Fruit fly (Drosophila melanogaster) whole organism, embryonic: ENCODE data around the gene Lrch.

ENCODE experiments used
- Awh ChIP-seq: fragments of 200-800 bp; sonication (Bioruptor generic); IDR thresholded peaks from 2 replicates; pipeline ENCODE4, ENCODE4 v1.3.6; 2022; ENCODE audit warnings: missing biosample characterization, missing genetic modification characterization
- B-H2 ChIP-seq: fragments of 200-800 bp; sonication (Bioruptor generic); optimal IDR thresholded peaks from 2 replicates; lab custom pipeline; 2018; ENCODE audit warnings: missing biosample characterization, mild to moderate bottlenecking, missing genetic modification characterization
- CG12155 ChIP-seq: fragments of 200-800 bp; sonication (Bioruptor generic); optimal IDR thresholded peaks from 3 replicates; lab custom pipeline; 2016; ENCODE audit warnings: missing biosample characterization, missing genetic modification characterization
- CG14965 ChIP-seq: fragments of 200-800 bp; sonication (Bioruptor generic); optimal IDR thresholded peaks from 2 replicates; lab custom pipeline; 2016; ENCODE audit warnings: missing biosample characterization, missing genetic modification characterization, borderline replicate concordance
- CG15073 ChIP-seq: fragments of 200-800 bp; sonication (Bioruptor generic); optimal IDR thresholded peaks from 2 replicates; lab custom pipeline; 2016; ENCODE audit warnings: missing biosample characterization, missing genetic modification characterization
- CG16813 ChIP-seq: fragments of 200-800 bp; sonication (Bioruptor generic); IDR thresholded peaks from 3 replicates; pipeline ENCODE4 v1.3.6; 2022; ENCODE audit warnings: missing biosample characterization, missing genetic modification characterization; ENCODE audit not compliant: partially characterized antibody
- CG17568 ChIP-seq: fragments of 200-800 bp; sonication (Bioruptor generic); optimal IDR thresholded peaks from 2 replicates; lab custom pipeline; 2018; ENCODE audit warnings: missing biosample characterization, mild to moderate bottlenecking, missing genetic modification characterization, moderate library complexity
- CG18476 ChIP-seq: fragments of 200-800 bp; sonication (Bioruptor generic); optimal IDR thresholded peaks from 2 replicates; lab custom pipeline; 2016; ENCODE audit warnings: missing biosample characterization, mild to moderate bottlenecking, missing genetic modification characterization
- CG2116 ChIP-seq: fragments of 200-800 bp; sonication (Bioruptor generic); optimal IDR thresholded peaks from 3 replicates; lab custom pipeline; 2018; ENCODE audit warnings: missing biosample characterization, mild to moderate bottlenecking, missing genetic modification characterization
- CG2202 ChIP-seq: fragments of 200-800 bp; sonication (Bioruptor generic); optimal IDR thresholded peaks from 2 replicates; lab custom pipeline; 2018; ENCODE audit warnings: missing biosample characterization, mild to moderate bottlenecking, missing genetic modification characterization
- CG2712 ChIP-seq: fragments of 200-800 bp; optimal IDR thresholded peaks from 3 replicates; lab custom pipeline; 2019; ENCODE audit warnings: missing biosample characterization, mild to moderate bottlenecking, missing genetic modification characterization, moderate library complexity
- CG3407 ChIP-seq: fragments of 200-800 bp; sonication (Bioruptor generic); optimal IDR thresholded peaks from 2 replicates; lab custom pipeline; 2018; ENCODE audit warnings: missing biosample characterization, mild to moderate bottlenecking, missing genetic modification characterization
- CG3838 ChIP-seq: fragments of 200-800 bp; sonication (Bioruptor generic); optimal IDR thresholded peaks from 3 replicates; lab custom pipeline; 2016; ENCODE audit warnings: missing biosample characterization, missing genetic modification characterization
- CG4360 ChIP-seq: fragments of 200-800 bp; sonication (Bioruptor generic); IDR thresholded peaks from 2 replicates; pipeline ENCODE4 v1.3.6; 2022; ENCODE audit warnings: missing biosample characterization, missing genetic modification characterization
- CG4820 ChIP-seq: fragments of 200-800 bp; sonication (Bioruptor generic); optimal IDR thresholded peaks from 3 replicates; lab custom pipeline; 2016; ENCODE audit warnings: missing biosample characterization, missing genetic modification characterization
- CG4854 ChIP-seq: fragments of 200-800 bp; sonication (Bioruptor generic); optimal IDR thresholded peaks from 2 replicates; lab custom pipeline; 2016; ENCODE audit warnings: missing biosample characterization, missing genetic modification characterization, inconsistent platforms
- CG6175 ChIP-seq: fragments of 200-800 bp; sonication (Bioruptor generic); IDR thresholded peaks from 3 replicates; pipeline ENCODE4 v1.3.6; 2022; ENCODE audit warnings: missing biosample characterization, missing genetic modification characterization
- CG7372 ChIP-seq: fragments of 200-800 bp; sonication (Bioruptor generic); IDR thresholded peaks from 2 replicates; pipeline ENCODE4 v1.3.6; 2022; ENCODE audit warnings: missing biosample characterization, missing genetic modification characterization
- CG7556 ChIP-seq: fragments of 200-800 bp; sonication (Bioruptor generic); optimal IDR thresholded peaks from 2 replicates; lab custom pipeline; 2017; ENCODE audit warnings: missing biosample characterization, mild to moderate bottlenecking, missing genetic modification characterization
- CG7839 ChIP-seq: fragments of 200-800 bp; sonication (Bioruptor generic); optimal IDR thresholded peaks from 3 replicates; lab custom pipeline; 2018; ENCODE audit warnings: missing biosample characterization, mild to moderate bottlenecking, missing genetic modification characterization, moderate library complexity
- CG9215 ChIP-seq: fragments of 200-800 bp; sonication (Bioruptor generic); IDR thresholded peaks from 2 replicates; pipeline ENCODE4 v1.3.6; 2022; ENCODE audit warnings: missing biosample characterization, missing genetic modification characterization
- CG9727 ChIP-seq: fragments of 200-800 bp; sonication (Bioruptor generic); optimal IDR thresholded peaks from 3 replicates; lab custom pipeline; 2017; ENCODE audit warnings: missing biosample characterization, mild to moderate bottlenecking, missing genetic modification characterization
- CG9817 ChIP-seq: fragments of 200-800 bp; sonication (Bioruptor generic); optimal IDR thresholded peaks from 2 replicates; lab custom pipeline; 2018; ENCODE audit warnings: missing biosample characterization, mild to moderate bottlenecking, missing genetic modification characterization, moderate library complexity
- Doc3 ChIP-seq: fragments of 200-800 bp; sonication (Bioruptor generic); IDR thresholded peaks from 3 replicates; pipeline ENCODE4 v1.3.6; 2022; ENCODE audit warnings: missing biosample characterization, missing genetic modification characterization; ENCODE audit not compliant: partially characterized antibody
- Dref ChIP-seq: fragments of 200-800 bp; sonication (Bioruptor generic); IDR thresholded peaks from 2 replicates; pipeline ENCODE4 v1.3.6; 2022; ENCODE audit warnings: missing biosample characterization, missing genetic modification characterization
- Meics ChIP-seq: fragments of 200-800 bp; sonication (Bioruptor generic); optimal IDR thresholded peaks from 2 replicates; lab custom pipeline; 2017; ENCODE audit warnings: missing biosample characterization, mild to moderate bottlenecking, missing genetic modification characterization
- Six4 ChIP-seq: fragments of 200-800 bp; sonication (Bioruptor generic); optimal IDR thresholded peaks from 2 replicates; lab custom pipeline; 2016; ENCODE audit warnings: missing biosample characterization, missing genetic modification characterization
- Sox100B ChIP-seq: fragments of 200-800 bp; sonication (Bioruptor generic); optimal IDR thresholded peaks from 3 replicates; lab custom pipeline; 2018; ENCODE audit warnings: missing biosample characterization, mild to moderate bottlenecking, missing genetic modification characterization
- Tbp ChIP-seq: fragments of >200 bp; optimal IDR thresholded peaks from 2 replicates; lab custom pipeline; 2018; ENCODE audit warnings: missing biosample characterization, missing genetic modification characterization
- YL-1 ChIP-seq: fragments of 200-800 bp; sonication (Bioruptor generic); optimal IDR thresholded peaks from 3 replicates; lab custom pipeline; 2017; ENCODE audit warnings: missing biosample characterization, mild to moderate bottlenecking, missing genetic modification characterization
- aop ChIP-seq: fragments of 200-800 bp; sonication (Bioruptor generic); IDR thresholded peaks from 2 replicates; pipeline ENCODE4 v1.3.6; 2022; ENCODE audit warnings: missing biosample characterization, missing genetic modification characterization
- ash1 ChIP-seq: fragments of 200-800 bp; sonication (Bioruptor generic); optimal IDR thresholded peaks from 2 replicates; lab custom pipeline; 2018; ENCODE audit warnings: missing biosample characterization, mild to moderate bottlenecking, missing genetic modification characterization
- corto ChIP-seq: fragments of 200-800 bp; sonication (Bioruptor generic); optimal IDR thresholded peaks from 2 replicates; lab custom pipeline; 2016; ENCODE audit warnings: missing biosample characterization, mild to moderate bottlenecking, missing genetic modification characterization, moderate library complexity
- fd102C ChIP-seq: fragments of 200-800 bp; sonication (Bioruptor generic); optimal IDR thresholded peaks from 2 replicates; lab custom pipeline; 2018; ENCODE audit warnings: missing biosample characterization, mild to moderate bottlenecking, missing genetic modification characterization, moderate library complexity
- fd3F ChIP-seq: fragments of 200-800 bp; sonication (Bioruptor generic); optimal IDR thresholded peaks from 2 replicates; lab custom pipeline; 2018; ENCODE audit warnings: missing biosample characterization, mild to moderate bottlenecking, missing genetic modification characterization, moderate library complexity
- gce ChIP-seq: fragments of 200-800 bp; sonication (Bioruptor generic); IDR thresholded peaks from 3 replicates; pipeline ENCODE4 v1.3.6; 2022; ENCODE audit warnings: missing biosample characterization, missing genetic modification characterization
- h ChIP-seq: fragments of >200 bp; optimal IDR thresholded peaks from 2 replicates; lab custom pipeline; 2017
- jing ChIP-seq: fragments of 200-800 bp; sonication (Bioruptor generic); optimal IDR thresholded peaks from 2 replicates; lab custom pipeline; 2018; ENCODE audit warnings: missing biosample characterization, mild to moderate bottlenecking, missing genetic modification characterization
- kay ChIP-seq: fragments of 200-800 bp; sonication (Bioruptor generic); optimal IDR thresholded peaks from 2 replicates; lab custom pipeline; 2016; ENCODE audit warnings: missing biosample characterization, missing genetic modification characterization
- kni ChIP-seq: fragments of 200-800 bp; sonication (Bioruptor generic); optimal IDR thresholded peaks from 3 replicates; lab custom pipeline; 2017; ENCODE audit warnings: mild to moderate bottlenecking, missing biosample characterization, missing genetic modification reagents, missing genetic modification characterization
- knrl ChIP-seq: fragments of 200-800 bp; sonication (Bioruptor generic); IDR thresholded peaks from 3 replicates; pipeline ENCODE4 v1.3.6; 2022; ENCODE audit warnings: missing biosample characterization, missing genetic modification characterization; ENCODE audit not compliant: partially characterized antibody
- mld ChIP-seq: fragments of 200-800 bp; sonication (Bioruptor generic); IDR thresholded peaks from 3 replicates; pipeline ENCODE4 v1.3.6; 2022; ENCODE audit warnings: missing biosample characterization, missing genetic modification characterization; ENCODE audit not compliant: partially characterized antibody
- nerfin-1 ChIP-seq: fragments of 200-800 bp; sonication (Bioruptor generic); optimal IDR thresholded peaks from 3 replicates; lab custom pipeline; 2019; ENCODE audit warnings: missing biosample characterization, mild to moderate bottlenecking, missing genetic modification characterization, moderate library complexity
- pnt ChIP-seq: fragments of 200-800 bp; sonication (Bioruptor generic); optimal IDR thresholded peaks from 3 replicates; lab custom pipeline; 2016; ENCODE audit warnings: missing biosample characterization, missing genetic modification characterization
- psq ChIP-seq: fragments of 200-800 bp; sonication (Bioruptor generic); optimal IDR thresholded peaks from 2 replicates; lab custom pipeline; 2017; ENCODE audit warnings: missing biosample characterization, missing genetic modification characterization
- sc ChIP-seq, 3 experiments: fragments of >200 bp in 2 of 3; fragments of 200-800 bp in 1 of 3; sonication (Bioruptor generic) in 1 of 3; optimal IDR thresholded peaks; 2 replicates in 2 of 3; 3 replicates in 1 of 3; lab custom pipeline; 2017; ENCODE audit warnings: mild to moderate bottlenecking in 1 of 3, missing biosample characterization in 1 of 3, missing genetic modification characterization in 1 of 3, missing genetic modification reagents in 1 of 3
- sens ChIP-seq: fragments of 200-800 bp; sonication (Bioruptor generic); peaks from one replicate; lab custom pipeline; 2016; ENCODE audit warnings: missing biosample characterization, missing genetic modification characterization
- shn ChIP-seq: fragments of 200-800 bp; sonication (Bioruptor generic); optimal IDR thresholded peaks from 3 replicates; lab custom pipeline; 2016; ENCODE audit warnings: missing biosample characterization, missing genetic modification characterization
- wdn ChIP-seq: fragments of 200-800 bp; sonication (Bioruptor generic); IDR thresholded peaks from 2 replicates; pipeline ENCODE4 v1.3.6; 2022; ENCODE audit warnings: missing biosample characterization, missing genetic modification characterization
- z ChIP-seq: fragments of 200-800 bp; sonication (Bioruptor generic); IDR thresholded peaks from 3 replicates; pipeline ENCODE4 v1.3.6; 2022; ENCODE audit warnings: missing biosample characterization, missing genetic modification characterization
- zfh1 ChIP-seq: fragments of 200-800 bp; sonication (Bioruptor generic); IDR thresholded peaks from 3 replicates; pipeline ENCODE4 v1.3.6; 2022; ENCODE audit warnings: missing biosample characterization, missing genetic modification characterization

The Lrch gene

dm6 chr2L:17410358-17410757 lies 26.4 kb upstream of the Lrch start, which contains the start of the genes Polr2J and CG15141 (continued):
- TF ChIP-seq Doc3 (GFP tag; lab: Robert Waterston, UW) (peak; percentile 83), sc (optimal IDR thresholded peaks at IDR 0.05; lab: Kevin White, UChicago) (no peak), sc (GFP tag; optimal IDR thresholded peaks at IDR 0.05; lab: Kevin White, UChicago) (peak; percentile 56), CG17568 (GFP tag; lab: Kevin White, UChicago) (no peak), Tbp (GFP tag; lab: Kevin White, UChicago) (no peak), jing (GFP tag; lab: Kevin White, UChicago) (peak; percentile 49), CG15073 (peak; percentile 10), corto (peak; percentile 25), Sox100B (GFP tag; lab: Kevin White, UChicago) (peak; percentile 81), CG7556 (GFP tag; lab: Kevin White, UChicago) (no peak), ash1 (GFP tag; lab: Kevin White, UChicago) (no peak), CG3838 (GFP tag; lab: Kevin White, UChicago) (peak; percentile 68), sens (GFP tag; lab: Kevin White, UChicago) (no peak), mld (no peak), CG18476 (GFP tag; lab: Kevin White, UChicago) (peak; percentile 86), CG16813 (GFP tag; lab: Robert Waterston, UW) (peak; percentile 95), Awh (GFP tag; lab: Robert Waterston, UW) (peak; percentile 37; the same call in 1 of the 2 replicates), Meics (GFP tag; lab: Kevin White, UChicago) (peak; percentile 78), knrl (GFP tag; lab: Robert Waterston, UW) (peak; percentile 92), aop (GFP tag; lab: Robert Waterston, UW) (no peak; the same call in 1 of the 2 replicates), CG9817 (tag; lab: Kevin White, UChicago) (peak; percentile 91), CG4854 (peak; percentile 69), Six4 (GFP tag; lab: Kevin White, UChicago) (peak; percentile 63), Dref (GFP tag; lab: Robert Waterston, UW) (no peak), kay (GFP tag; lab: Kevin White, UChicago) (peak; percentile 71), CG2116 (GFP tag; lab: Kevin White, UChicago) (peak; percentile 71), shn (GFP tag; lab: Kevin White, UChicago) (peak; percentile 73), gce (0 out of 3 replicates have a peak, but pooled peaks have one; percentile 9), CG9727 (GFP tag; lab: Kevin White, UChicago) (peak; percentile 90), CG4820 (GFP tag; lab: Kevin White, UChicago) (peak; percentile 83), zfh1 (peak; percentile 84), kni (GFP tag; lab: Kevin White, UChicago) (no peak), z (GFP tag; lab: Robert Waterston, UW) (no peak), fd3F (GFP tag; lab: Kevin White, UChicago) (peak; percentile 84), CG14965 (GFP tag; lab: Kevin White, UChicago) (no peak), h (lab: Kevin White, UChicago) (no peak), YL-1 (peak; percentile 85), B-H2 (peak; percentile 79), CG2712 (peak; percentile 90), CG7839 (tag; lab: Kevin White, UChicago) (no peak), CG6175 (GFP tag; lab: Robert Waterston, UW) (peak; percentile 71; the same call in 2 of the 3 replicates), CG7372 (GFP tag; lab: Robert Waterston, UW) (peak; percentile 88), CG9215 (GFP tag; lab: Robert Waterston, UW) (peak; percentile 88), CG2202 (tag; lab: Kevin White, UChicago) (peak; percentile 65), CG4360 (GFP tag; lab: Robert Waterston, UW) (no peak), wdn (peak; percentile 82), nerfin-1 (peak; percentile 96), pnt (GFP tag; lab: Kevin White, UChicago) (peak; percentile 51), psq (GFP tag; lab: Kevin White, UChicago) (peak; percentile 68), fd102C (peak; percentile 18), CG12155 (GFP tag; lab: Kevin White, UChicago) (peak; percentile 85), CG3407 (GFP tag; lab: Kevin White, UChicago) (peak; percentile 68)
